Fruit fly (Drosophila melanogaster) whole organism, wandering third instar larva: Measurements from ENCODE around the gene Mf.

Experiments used
- Abd-B ChIP-seq: fragments of >200 bp; optimal IDR thresholded peaks from 2 replicates; lab custom pipeline; 2017; ENCODE audit warnings: missing biosample characterization, missing genetic modification characterization
- CG32264 ChIP-seq: fragments of 200-800 bp; sonication (Bioruptor generic); optimal IDR thresholded peaks from 2 replicates; lab custom pipeline; 2016; ENCODE audit warnings: missing biosample characterization, missing genetic modification characterization
- CG9705 ChIP-seq: fragments of 200-800 bp; sonication (Bioruptor generic); optimal IDR thresholded peaks from 2 replicates; lab custom pipeline; 2018; ENCODE audit warnings: missing biosample characterization, mild to moderate bottlenecking, missing genetic modification characterization
- CrebA ChIP-seq: fragments of 200-800 bp; sonication (Bioruptor generic); optimal IDR thresholded peaks from 2 replicates; lab custom pipeline; 2016; ENCODE audit warnings: missing biosample characterization, mild to moderate bottlenecking, missing genetic modification characterization, borderline replicate concordance
- Dfd ChIP-seq: fragments of >200 bp; optimal IDR thresholded peaks from 2 replicates; lab custom pipeline; 2017; ENCODE audit warnings: missing biosample characterization, missing genetic modification characterization
- Dif ChIP-seq: fragments of 200-275, 200-300 bp; sonication (Bioruptor generic); optimal IDR thresholded peaks from 2 replicates; lab custom pipeline; 2018; ENCODE audit warnings: missing biosample characterization, missing genetic modification characterization; ENCODE audit not compliant: partially characterized antibody
- GATAd ChIP-seq: sonication (Bioruptor generic); optimal IDR thresholded peaks from 2 replicates; lab custom pipeline; 2016; ENCODE audit warnings: missing biosample characterization, missing genetic modification characterization
- HLH106 ChIP-seq: fragments of 200-800 bp; optimal IDR thresholded peaks from 3 replicates; lab custom pipeline; 2019; ENCODE audit warnings: missing biosample characterization, mild to moderate bottlenecking, missing genetic modification characterization, moderate library complexity
- Hr78 ChIP-seq: fragments of >200 bp; optimal IDR thresholded peaks from 2 replicates; lab custom pipeline; 2017; ENCODE audit warnings: missing biosample characterization, missing genetic modification characterization
- Hr83 ChIP-seq: fragments of 200-300 bp; sonication (Bioruptor generic); optimal IDR thresholded peaks from 2 replicates; lab custom pipeline; 2016; ENCODE audit warnings: missing biosample characterization, mild to moderate bottlenecking, missing genetic modification characterization, moderate library complexity; ENCODE audit not compliant: poor library complexity, severe bottlenecking
- Jra ChIP-seq: sonication (Bioruptor generic); optimal IDR thresholded peaks from 2 replicates; lab custom pipeline; 2016; ENCODE audit warnings: missing biosample characterization, missing genetic modification characterization
- Mio ChIP-seq: sonication (Bioruptor generic); optimal IDR thresholded peaks from 2 replicates; lab custom pipeline; 2016; ENCODE audit warnings: missing biosample characterization, missing genetic modification characterization
- Myc ChIP-seq: fragments of >200 bp; optimal IDR thresholded peaks from 2 replicates; lab custom pipeline; 2017
- N ChIP-seq: fragments of >200 bp; optimal IDR thresholded peaks from 2 replicates; lab custom pipeline; 2018; ENCODE audit warnings: missing biosample characterization, missing external identifiers, missing genetic modification characterization
- OdsH ChIP-seq: fragments of 200-800 bp; sonication (Bioruptor generic); optimal IDR thresholded peaks from 2 replicates; lab custom pipeline; 2016; ENCODE audit warnings: missing biosample characterization, mild to moderate bottlenecking, missing genetic modification characterization
- Rel ChIP-seq, 2 experiments: fragments of 200-800 bp; sonication (Bioruptor generic) in 1 of 2; optimal IDR thresholded peaks; 2 replicates in 1 of 2; 3 replicates in 1 of 2; lab custom pipeline; 2016 to 2019; ENCODE audit warnings: mild to moderate bottlenecking in 2 of 2, missing biosample characterization in 2 of 2, missing genetic modification characterization in 2 of 2, moderate library complexity in 1 of 2
- Sp1 ChIP-seq: fragments of 200-800 bp; sonication (Bioruptor generic); optimal IDR thresholded peaks from 3 replicates; lab custom pipeline; 2019; ENCODE audit warnings: missing biosample characterization, mild to moderate bottlenecking, missing genetic modification characterization, moderate library complexity
- Vsx2 ChIP-seq: fragments of 200-300, 225-300 bp; sonication (Bioruptor generic); optimal IDR thresholded peaks from 2 replicates; lab custom pipeline; 2018; ENCODE audit warnings: missing biosample characterization, missing genetic modification characterization; ENCODE audit not compliant: partially characterized antibody
- br ChIP-seq: fragments of 200-800 bp; sonication (Bioruptor generic); optimal IDR thresholded peaks from 2 replicates; lab custom pipeline; 2016; ENCODE audit warnings: missing biosample characterization, missing genetic modification characterization
- brk ChIP-seq: fragments of 200-800 bp; sonication (Bioruptor generic); optimal IDR thresholded peaks from 2 replicates; lab custom pipeline; 2016; ENCODE audit warnings: missing biosample characterization, mild to moderate bottlenecking, missing genetic modification characterization
- dl ChIP-seq, 2 experiments: fragments of 175-275, 200-275 bp in 1 of 2; fragments of 200-275 bp in 1 of 2; sonication (Bioruptor generic); optimal IDR thresholded peaks; lab custom pipeline; 2018; ENCODE audit warnings: mild to moderate bottlenecking in 2 of 2, missing biosample characterization in 2 of 2, missing genetic modification characterization in 2 of 2, moderate library complexity in 2 of 2; ENCODE audit not compliant: partially characterized antibody in 2 of 2, insufficient read depth in 1 of 2
- dmrt93B ChIP-seq: fragments of 200-800 bp; sonication (Bioruptor generic); optimal IDR thresholded peaks from 2 replicates; lab custom pipeline; 2018; ENCODE audit warnings: missing biosample characterization, mild to moderate bottlenecking, missing genetic modification characterization
- dsf ChIP-seq: sonication (Bioruptor generic); optimal IDR thresholded peaks from 2 replicates; lab custom pipeline; 2016; ENCODE audit warnings: missing biosample characterization, missing genetic modification characterization, borderline replicate concordance
- ey ChIP-seq: fragments of 200-800 bp; sonication (Bioruptor generic); optimal IDR thresholded peaks from 2 replicates; lab custom pipeline; 2016; ENCODE audit warnings: missing biosample characterization, missing genetic modification characterization
- foxo ChIP-seq, 2 experiments: fragments of 200-800 bp; sonication (Bioruptor generic); optimal IDR thresholded peaks; 2 replicates in 1 of 2; 3 replicates in 1 of 2; lab custom pipeline; 2016 to 2017; ENCODE audit warnings: missing biosample characterization in 2 of 2, missing genetic modification characterization in 2 of 2
- h ChIP-seq: fragments of 200-800 bp; sonication (Bioruptor generic); optimal IDR thresholded peaks from 3 replicates; lab custom pipeline; 2016; ENCODE audit warnings: missing biosample characterization, mild to moderate bottlenecking, missing genetic modification characterization
- jim ChIP-seq: fragments of 175-275, 200-325 bp; sonication (Bioruptor generic); optimal IDR thresholded peaks from 2 replicates; lab custom pipeline; 2016; ENCODE audit warnings: missing biosample characterization, mild to moderate bottlenecking, missing genetic modification characterization
- lola ChIP-seq: fragments of >200 bp; optimal IDR thresholded peaks from 2 replicates; lab custom pipeline; 2017; ENCODE audit warnings: missing biosample characterization, missing genetic modification characterization
- pan ChIP-seq: fragments of >200 bp; optimal IDR thresholded peaks from 2 replicates; lab custom pipeline; 2017
- psq ChIP-seq: fragments of 200-800 bp; sonication (Bioruptor generic); optimal IDR thresholded peaks from 3 replicates; lab custom pipeline; 2017; ENCODE audit warnings: missing biosample characterization, mild to moderate bottlenecking, missing genetic modification characterization, moderate library complexity
- rgr ChIP-seq: fragments of 200-800 bp; sonication (Bioruptor generic); optimal IDR thresholded peaks from 3 replicates; lab custom pipeline; 2016; ENCODE audit warnings: missing biosample characterization, mild to moderate bottlenecking, missing genetic modification characterization
- sage ChIP-seq: fragments of 200-800 bp; sonication (Bioruptor generic); optimal IDR thresholded peaks from 2 replicates; lab custom pipeline; 2016; ENCODE audit warnings: missing biosample characterization, mild to moderate bottlenecking, missing genetic modification characterization
- sv ChIP-seq: fragments of 200-800 bp; sonication (Bioruptor generic); optimal IDR thresholded peaks from 3 replicates; lab custom pipeline; 2016; ENCODE audit warnings: missing biosample characterization, missing genetic modification characterization
- tai ChIP-seq: sonication (Bioruptor generic); optimal IDR thresholded peaks from 2 replicates; lab custom pipeline; 2016; ENCODE audit warnings: missing biosample characterization, missing genetic modification characterization
- usp ChIP-seq: fragments of >200 bp; optimal IDR thresholded peaks from 2 replicates; lab custom pipeline; 2017; ENCODE audit warnings: missing biosample characterization, missing genetic modification characterization
- woc ChIP-seq: sonication (Bioruptor generic); optimal IDR thresholded peaks from 2 replicates; lab custom pipeline; 2016; ENCODE audit warnings: missing biosample characterization, mild to moderate bottlenecking, missing genetic modification characterization

The Mf gene

DNA sequence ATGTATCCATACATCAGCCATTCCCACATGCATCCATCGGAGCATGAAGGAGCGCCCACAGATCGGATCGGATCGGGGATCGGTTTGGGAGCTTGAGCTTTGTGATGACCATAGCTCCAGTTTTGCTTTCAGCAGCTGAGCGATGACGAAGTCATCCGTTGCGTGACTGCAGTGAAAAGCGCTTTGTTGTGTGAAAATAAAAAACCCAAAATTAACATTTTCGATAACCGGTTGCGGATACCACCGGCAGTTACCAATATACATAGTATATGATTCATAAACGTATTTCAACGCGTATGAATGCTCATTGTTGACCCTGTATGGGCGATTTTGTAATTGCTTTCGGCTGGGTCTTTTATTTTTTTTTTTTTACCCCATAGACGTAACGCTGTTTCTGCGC, 23.9 kb upstream of the Mf start:
- TF ChIP-seq ey: no peak
- TF ChIP-seq dsf (GFP tag; lab: Kevin White, UChicago): no peak

DNA sequence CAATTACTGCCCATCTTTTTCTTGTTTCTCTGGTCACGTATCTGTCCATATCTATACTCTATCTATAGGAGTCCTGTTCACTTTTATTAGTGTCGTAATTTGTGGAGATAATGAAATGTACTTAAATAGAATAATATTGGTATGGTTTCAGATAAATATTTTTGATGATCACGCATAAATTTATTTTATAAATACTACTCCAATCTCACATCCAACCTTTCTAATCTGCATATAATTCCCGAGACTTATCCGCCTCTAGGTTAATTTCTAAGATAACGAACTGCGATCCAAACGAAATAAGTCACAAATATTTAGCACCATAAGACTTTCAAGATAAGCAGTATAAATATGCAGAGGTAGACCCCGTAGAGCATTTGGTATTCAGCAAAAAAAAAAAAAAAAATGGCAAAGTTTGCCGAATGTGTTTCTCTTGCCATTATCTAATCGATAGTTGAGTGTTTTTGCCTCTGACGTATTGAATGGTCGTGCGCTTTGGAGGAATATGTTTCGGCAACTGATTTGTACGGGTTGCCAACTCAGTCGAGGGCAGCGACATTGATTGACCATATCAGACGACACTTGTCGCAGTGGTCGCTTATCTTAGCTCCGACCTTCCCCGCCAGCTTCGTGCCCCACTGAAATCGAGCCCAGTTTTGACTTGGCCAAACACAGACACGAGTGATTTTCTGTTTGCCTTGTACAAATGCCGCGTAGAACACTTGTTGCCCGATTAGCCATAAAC, 16.9 kb upstream of the Mf start:
- no peak for TF ChIP-seq Mio (GFP tag; lab: Kevin White, UChicago)
- TF ChIP-seq Hr78 (GFP tag; lab: Kevin White, UChicago): no peak
- no peak for TF ChIP-seq Sp1 (GFP tag; lab: Kevin White, UChicago)
- TF ChIP-seq Rel (GFP tag; optimal IDR thresholded peaks at IDR 0.05; lab: Kevin White, UChicago): no peak
- TF ChIP-seq Rel (tag; optimal IDR thresholded peaks at IDR 0.05; lab: Kevin White, UChicago): peak; percentile 12
- peak; percentile 15 for TF ChIP-seq br (GFP tag; lab: Kevin White, UChicago)
- no peak for TF ChIP-seq jim
- no peak for TF ChIP-seq N (GFP tag; lab: Kevin White, UChicago)
- TF ChIP-seq brk (GFP tag; lab: Kevin White, UChicago): peak; percentile 35
- TF ChIP-seq dl (GFP tag; optimal IDR thresholded peaks at IDR 0.05; lab: Kevin White, UChicago; ENCODE audit: insufficient read depth in 1 of 2, partially characterized antibody in 2 of 2): no peak
- no peak for TF ChIP-seq GATAd (GFP tag; lab: Kevin White, UChicago)
- no peak for TF ChIP-seq CG32264 (GFP tag; lab: Kevin White, UChicago)
- TF ChIP-seq usp (GFP tag; lab: Kevin White, UChicago): no peak
- peak; percentile 76 for TF ChIP-seq h (GFP tag; lab: Kevin White, UChicago)
- TF ChIP-seq, all 38 proteins: peak for 4

DNA sequence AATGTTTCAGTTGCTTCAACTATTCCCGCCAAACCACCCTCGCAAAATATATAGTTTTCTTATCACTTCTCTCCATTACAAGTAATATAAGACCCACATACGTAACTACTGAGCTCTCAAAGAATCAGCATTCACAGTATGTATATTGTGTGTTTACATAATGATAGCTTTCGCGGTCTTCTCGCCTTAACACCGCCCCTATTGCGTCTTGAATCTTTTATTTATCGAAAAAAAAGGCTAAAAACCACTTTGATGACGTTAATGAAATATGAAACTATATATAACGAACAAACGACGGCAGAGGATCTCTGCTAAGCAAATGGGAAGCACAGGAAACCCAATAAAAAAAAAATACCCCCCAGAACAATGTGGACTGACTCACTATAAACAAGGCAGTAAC, 16.1 kb upstream of the Mf start:
- TF ChIP-seq pan (lab: Kevin White, UChicago) (no peak), Rel (GFP tag; optimal IDR thresholded peaks at IDR 0.05; lab: Kevin White, UChicago) (no peak), Rel (tag; optimal IDR thresholded peaks at IDR 0.05; lab: Kevin White, UChicago) (peak; percentile 73), Hr83 (peak; percentile 9), tai (GFP tag; lab: Kevin White, UChicago) (no peak), GATAd (GFP tag; lab: Kevin White, UChicago) (no peak)

DNA sequence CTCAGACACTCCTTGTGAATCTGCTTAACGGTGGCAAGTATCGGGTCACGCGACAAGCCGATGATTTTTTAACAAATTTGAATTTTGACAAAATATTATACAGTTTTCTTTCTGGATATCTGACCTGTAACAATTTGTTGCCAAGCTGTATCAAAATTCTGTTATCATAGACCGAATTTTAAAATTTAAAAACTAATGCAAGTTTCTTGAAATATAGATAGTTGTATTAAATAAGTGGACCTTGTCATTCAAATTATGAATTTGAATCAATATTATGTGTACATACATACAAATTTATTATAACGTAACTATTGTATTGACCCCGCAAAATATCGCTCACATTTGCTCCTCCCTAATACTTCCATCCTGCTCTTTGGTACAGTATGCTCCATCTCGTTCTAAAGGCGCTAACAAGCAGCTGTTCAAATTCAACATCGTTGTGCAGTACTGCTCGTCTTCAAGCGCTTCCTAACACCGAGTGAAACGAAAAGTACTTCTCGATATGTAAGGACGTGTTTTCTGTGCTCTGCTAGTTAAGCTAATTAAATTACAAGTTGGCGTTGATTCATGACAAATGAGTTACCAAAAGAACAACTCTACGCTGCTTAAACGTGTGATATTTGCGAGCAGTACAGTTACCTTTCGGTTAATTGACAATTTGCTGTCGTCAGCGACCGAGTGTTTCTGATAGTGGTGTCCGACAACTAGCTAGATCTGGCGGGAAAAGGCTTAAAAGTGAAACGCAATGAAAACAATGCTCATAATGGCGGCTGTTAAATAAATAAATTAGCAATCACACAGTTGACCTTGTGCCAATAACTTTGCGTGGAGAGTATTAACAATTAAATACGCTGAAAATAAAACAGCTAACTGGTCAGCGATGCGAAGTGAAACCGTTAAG, 15.1 kb upstream of the Mf start, which contains the start of the genes Kpc1 and CG42542:
Gene Kpc1 (minus strand): TSS at position 77 of the 901 bp plus-strand sequence.
Gene CG42542 (plus strand): TSS at position 465 of the 901 bp plus-strand sequence.
- TF ChIP-seq tai (GFP tag; lab: Kevin White, UChicago) (no peak), Hr78 (GFP tag; lab: Kevin White, UChicago) (no peak), br (GFP tag; lab: Kevin White, UChicago) (peak; percentile 74), psq (peak; percentile 69), Dfd (GFP tag; lab: Kevin White, UChicago) (no peak), Rel (GFP tag; optimal IDR thresholded peaks at IDR 0.05; lab: Kevin White, UChicago) (no peak), Rel (tag; optimal IDR thresholded peaks at IDR 0.05; lab: Kevin White, UChicago) (peak; percentile 60), CrebA (GFP tag; lab: Kevin White, UChicago) (peak; percentile 64), woc (GFP tag; lab: Kevin White, UChicago) (peak; percentile 95), Dif (GFP tag; lab: Kevin White, UChicago) (peak; percentile 19), dmrt93B (GFP tag; lab: Kevin White, UChicago) (peak; percentile 52), CG9705 (GFP tag; lab: Kevin White, UChicago) (peak; percentile 49), sv (GFP tag; lab: Kevin White, UChicago) (peak; percentile 87), N (GFP tag; lab: Kevin White, UChicago) (no peak), CG32264 (GFP tag; lab: Kevin White, UChicago) (peak; percentile 70), ey (peak; percentile 82), pan (lab: Kevin White, UChicago) (no peak), dl (GFP tag; optimal IDR thresholded peaks at IDR 0.05; lab: Kevin White, UChicago; ENCODE audit: insufficient read depth in 1 of 2, partially characterized antibody in 2 of 2) (peak in 1 of 2 experiments; percentile 6), Hr83 (peak; percentile 93), Jra (GFP tag; lab: Kevin White, UChicago) (peak; percentile 94), Mio (GFP tag; lab: Kevin White, UChicago) (no peak), sage (GFP tag; lab: Kevin White, UChicago) (peak; percentile 56), HLH106 (tag; lab: Kevin White, UChicago) (peak; percentile 60), Sp1 (GFP tag; lab: Kevin White, UChicago) (peak; percentile 64), OdsH (GFP tag; lab: Kevin White, UChicago) (peak; percentile 72), dsf (GFP tag; lab: Kevin White, UChicago) (peak; percentile 72), foxo (GFP tag; optimal IDR thresholded peaks at IDR 0.05; lab: Kevin White, UChicago) (peak; percentile 34 to 83), usp (GFP tag; lab: Kevin White, UChicago) (no peak), lola (GFP tag; lab: Kevin White, UChicago) (no peak), Abd-B (no peak), Vsx2 (GFP tag; lab: Kevin White, UChicago) (peak; percentile 92), h (GFP tag; lab: Kevin White, UChicago) (peak; percentile 83), jim (peak; percentile 52), Myc (peak; percentile 89), brk (GFP tag; lab: Kevin White, UChicago) (no peak), rgr (GFP tag; lab: Kevin White, UChicago) (peak; percentile 83), GATAd (GFP tag; lab: Kevin White, UChicago) (peak; percentile 74)
